Fruit fly (Drosophila melanogaster): ENCODE measurements around the gene Alg11.

DNA sequence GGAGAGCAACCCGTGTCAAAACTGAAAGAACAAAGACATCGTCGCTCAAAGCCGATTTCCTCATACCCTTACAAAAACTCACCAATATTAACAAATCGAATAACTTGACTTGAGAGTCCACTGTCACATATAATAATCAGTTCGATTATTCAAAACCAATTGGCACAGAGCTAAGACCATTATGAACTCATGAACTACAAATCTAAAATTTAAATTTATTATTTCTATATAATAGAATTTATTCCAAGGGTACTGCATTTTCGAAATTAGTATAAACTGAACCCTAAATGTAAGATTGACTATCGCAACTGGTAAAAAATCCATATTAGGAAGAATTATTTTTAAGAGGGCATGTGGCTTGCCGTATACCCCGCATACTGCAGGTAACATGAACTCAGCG is 43.6 kb upstream of the Alg11 start:
- no peak for TF ChIP-seq Sin3A (optimal IDR thresholded peaks at IDR 0.05)
- TF ChIP-seq h (optimal IDR thresholded peaks at IDR 0.05): no peak
- TF ChIP-seq insv (optimal IDR thresholded peaks at IDR 0.05): no peak
- TF ChIP-seq ttk (optimal IDR thresholded peaks at IDR 0.05): no peak
- no peak for TF ChIP-seq Myc (optimal IDR thresholded peaks at IDR 0.05)
- no peak for TF ChIP-seq psq (optimal IDR thresholded peaks at IDR 0.05)

Data from Kc167 (cell line).